Worm (Caenorhabditis elegans): ENCODE data around the gene H10E21.1.

ce11 chrIII:19509-19908 lies 3.9 kb downstream of the H10E21.1 start, which contains the start of gene H10E21.4:
- TF ChIP-seq snpc-1.3 (tag; optimal IDR thresholded peaks at IDR 0.05; ENCODE audit: insufficient read depth) = no peak
- TF ChIP-seq ceh-27 (GFP tag; optimal IDR thresholded peaks at IDR 0.05) = no peak
- no peak for TF ChIP-seq B0261.1 (tag; optimal IDR thresholded peaks at IDR 0.05)
- TF ChIP-seq B0035.1 (tag; optimal IDR thresholded peaks at IDR 0.05) = no peak
- no peak for TF ChIP-seq F55B11.4 (tag; optimal IDR thresholded peaks at IDR 0.05; ENCODE audit: borderline replicate concordance, insufficient read depth)
- TF ChIP-seq lin-40 (tag; optimal IDR thresholded peaks at IDR 0.05) = no peak
- no peak for TF ChIP-seq B0019.2 (GFP tag; conservative IDR thresholded peaks at IDR 0.05)
- no peak for TF ChIP-seq unc-62 (GFP tag; optimal IDR thresholded peaks at IDR 0.05)
- no peak for TF ChIP-seq pha-4 (tag; optimal IDR thresholded peaks at IDR 0.05)
- TF ChIP-seq C17E4.6 (GFP tag; IDR thresholded peaks at IDR 0.05) = no peak
